Fruit fly (Drosophila melanogaster) whole organism: ENCODE data around the gene CG31104.

Experiments
- CG8478 ChIP-seq: fragments of >200 bp; optimal IDR thresholded peaks from 2 replicates; lab custom pipeline; 2018; ENCODE audit warnings: inconsistent platforms
- Dll ChIP-seq: fragments of >200 bp; optimal IDR thresholded peaks from 2 replicates; lab custom pipeline; 2017
- EcR ChIP-seq, 2 experiments: fragments of >200 bp; optimal IDR thresholded peaks; 2 replicates each; lab custom pipeline; 2017; ENCODE audit warnings: missing biosample characterization in 2 of 2, missing genetic modification characterization in 2 of 2, missing genetic modification reagents in 2 of 2
- pan ChIP-seq: fragments of >200 bp; optimal IDR thresholded peaks from 2 replicates; lab custom pipeline; 2017
- psq ChIP-seq: fragments of >200 bp; optimal IDR thresholded peaks from 2 replicates; lab custom pipeline; 2017
- usp ChIP-seq: fragments of >200 bp; optimal IDR thresholded peaks from 2 replicates; lab custom pipeline; 2017; ENCODE audit warnings: missing biosample characterization, missing genetic modification characterization, mixed read lengths

The CG31104 gene

dm6 chr3R:25260670-25261069, 24.6 kb upstream of the CG31104 start:
- TF ChIP-seq psq (lab: Kevin White, UChicago) (no peak), EcR (GFP tag; optimal IDR thresholded peaks at IDR 0.05; lab: Kevin White, UChicago) (no peak)

dm6 chr3R:25262322-25262761, 22.9 kb upstream of the CG31104 start, which contains the start of the genes Kdsr and CG11858:
Gene Kdsr, minus strand, starts transcription at chr3R:25262498.
Gene CG11858, plus strand, starts transcription at chr3R:25262741.
- TF ChIP-seq CG8478: no peak
- TF ChIP-seq usp (GFP tag; lab: Kevin White, UChicago): no peak

dm6 chr3R:25265589-25266201, 19.6 kb upstream of the CG31104 start, which contains the start of the genes GlnRS and RIOK2:
Gene GlnRS, minus strand, starts transcription at chr3R:25265721.
Gene RIOK2, plus strand, starts transcription at chr3R:25265844.
- TF ChIP-seq usp (GFP tag; lab: Kevin White, UChicago): no peak
- no peak for TF ChIP-seq EcR (GFP tag; optimal IDR thresholded peaks at IDR 0.05; lab: Kevin White, UChicago)
- TF ChIP-seq Dll: no peak
- TF ChIP-seq psq (lab: Kevin White, UChicago): no peak
- TF ChIP-seq CG8478: no peak
- TF ChIP-seq pan (lab: Kevin White, UChicago): no peak

- TF ChIP-seq EcR (GFP tag; optimal IDR thresholded peaks at IDR 0.05; lab: Kevin White, UChicago) (no peak), pan (lab: Kevin White, UChicago) (no peak), Dll (no peak), usp (GFP tag; lab: Kevin White, UChicago) (no peak), CG8478 (no peak), psq (lab: Kevin White, UChicago) (no peak)
Measured at dm6 chr3R:25266751-25267150, 18.5 kb upstream of the CG31104 start.

dm6 chr3R:25269909-25270308, 15.4 kb upstream of the CG31104 start, which contains the start of the genes CG11889 and CG11891:
Gene CG11889, plus strand, starts transcription at chr3R:25270209.
Gene CG11891, plus strand, starts transcription at chr3R:25270209.
- TF ChIP-seq psq (lab: Kevin White, UChicago) (no peak), EcR (GFP tag; optimal IDR thresholded peaks at IDR 0.05; lab: Kevin White, UChicago) (no peak), Dll (no peak)

- TF ChIP-seq EcR (GFP tag; optimal IDR thresholded peaks at IDR 0.05; lab: Kevin White, UChicago) (no peak), CG8478 (no peak), usp (GFP tag; lab: Kevin White, UChicago) (no peak), psq (lab: Kevin White, UChicago) (no peak), Dll (no peak), pan (lab: Kevin White, UChicago) (no peak)
Measured at dm6 chr3R:25273537-25273936, 11.7 kb upstream of the CG31104 start, which contains the start of gene CG11878. Gene CG11878, plus strand, starts transcription at chr3R:25273837.

dm6 chr3R:25275276-25275675, 10.0 kb upstream of the CG31104 start:
- TF ChIP-seq pan (lab: Kevin White, UChicago) (no peak), EcR (GFP tag; optimal IDR thresholded peaks at IDR 0.05; lab: Kevin White, UChicago) (no peak), CG8478 (no peak), usp (GFP tag; lab: Kevin White, UChicago) (no peak), Dll (no peak), psq (lab: Kevin White, UChicago) (no peak)

dm6 chr3R:25277112-25277511, 8.2 kb upstream of the CG31104 start, which contains the start of gene CG10513:
Gene CG10513, minus strand, starts transcription at chr3R:25277212.
- TF ChIP-seq Dll (no peak), usp (GFP tag; lab: Kevin White, UChicago) (no peak), pan (lab: Kevin White, UChicago) (no peak), CG8478 (no peak), EcR (GFP tag; optimal IDR thresholded peaks at IDR 0.05; lab: Kevin White, UChicago) (no peak), psq (lab: Kevin White, UChicago) (no peak)

- TF ChIP-seq EcR (GFP tag; optimal IDR thresholded peaks at IDR 0.05; lab: Kevin White, UChicago) (no peak), psq (lab: Kevin White, UChicago) (no peak)
Measured at dm6 chr3R:25279796-25280350, 5.4 kb upstream of the CG31104 start, which contains the start of gene CG10514. Gene CG10514, minus strand, starts transcription at chr3R:25279846.

dm6 chr3R:25281165-25281564, 4.1 kb upstream of the CG31104 start, which contains the start of gene CG11892:
Gene CG11892, plus strand, starts transcription at chr3R:25281548.
- no peak for TF ChIP-seq pan (lab: Kevin White, UChicago)
- no peak for TF ChIP-seq usp (GFP tag; lab: Kevin White, UChicago)
- no peak for TF ChIP-seq Dll
- TF ChIP-seq CG8478: no peak
- TF ChIP-seq psq (lab: Kevin White, UChicago): no peak
- no peak for TF ChIP-seq EcR (GFP tag; optimal IDR thresholded peaks at IDR 0.05; lab: Kevin White, UChicago)

dm6 chr3R:25283209-25283670, 2.0 kb upstream of the CG31104 start, which contains the start of gene CG31300:
Gene CG31300, plus strand, starts transcription at chr3R:25283620.
- TF ChIP-seq pan (lab: Kevin White, UChicago) (no peak), usp (GFP tag; lab: Kevin White, UChicago) (no peak), Dll (no peak), CG8478 (no peak), psq (lab: Kevin White, UChicago) (no peak), EcR (GFP tag; optimal IDR thresholded peaks at IDR 0.05; lab: Kevin White, UChicago) (no peak)

- TF ChIP-seq Dll (no peak), EcR (GFP tag; optimal IDR thresholded peaks at IDR 0.05; lab: Kevin White, UChicago) (no peak), psq (lab: Kevin White, UChicago) (no peak), pan (lab: Kevin White, UChicago) (no peak), CG8478 (no peak), usp (GFP tag; lab: Kevin White, UChicago) (no peak)
Measured at dm6 chr3R:25287128-25287527, 1.9 kb downstream of the CG31104 start, which contains the start of gene CG13658. Gene CG13658, plus strand, starts transcription at chr3R:25287474.
